Fruit fly (Drosophila melanogaster) whole organism, embryonic: Measurements from ENCODE around the gene CG15629.

Experiments
- Abd-B ChIP-seq: fragments of 200-800 bp; sonication (Bioruptor generic); optimal IDR thresholded peaks from 2 replicates; lab custom pipeline; 2018; ENCODE audit warnings: missing biosample characterization, mild to moderate bottlenecking, missing genetic modification characterization, moderate library complexity
- Atf3 ChIP-seq: fragments of 200-800 bp; sonication (Bioruptor generic); optimal IDR thresholded peaks from 3 replicates; lab custom pipeline; 2016; ENCODE audit warnings: missing biosample characterization, missing genetic modification characterization
- CG12219 ChIP-seq: fragments of 200-800 bp; sonication (Bioruptor generic); optimal IDR thresholded peaks from 3 replicates; lab custom pipeline; 2018; ENCODE audit warnings: missing biosample characterization, mild to moderate bottlenecking, missing genetic modification characterization
- CG13424 ChIP-seq: fragments of 200-800 bp; sonication (Bioruptor generic); optimal IDR thresholded peaks from 2 replicates; lab custom pipeline; 2019; ENCODE audit warnings: missing biosample characterization, mild to moderate bottlenecking, missing genetic modification characterization, moderate library complexity
- CG14667 ChIP-seq: fragments of 200-800 bp; sonication (Bioruptor generic); IDR thresholded peaks from 2 replicates; pipeline ENCODE4 v1.3.6; 2022; ENCODE audit warnings: missing biosample characterization, missing genetic modification characterization
- CG1602 ChIP-seq: fragments of 200-800 bp; sonication (Bioruptor generic); optimal IDR thresholded peaks from 3 replicates; lab custom pipeline; 2016; ENCODE audit warnings: missing biosample characterization, missing genetic modification characterization
- CG17328 ChIP-seq: fragments of 200-800 bp; sonication (Bioruptor generic); IDR thresholded peaks from 2 replicates; pipeline ENCODE4 v1.3.6; 2022; ENCODE audit warnings: missing biosample characterization, missing genetic modification characterization
- CG34224 ChIP-seq: fragments of 200-800 bp; sonication (Bioruptor generic); IDR thresholded peaks from 3 replicates; pipeline ENCODE4 v1.3.6; 2022; ENCODE audit warnings: missing biosample characterization, missing genetic modification characterization; ENCODE audit not compliant: partially characterized antibody
- CG6683 ChIP-seq: fragments of 200-800 bp; sonication (Bioruptor generic); optimal IDR thresholded peaks from 2 replicates; lab custom pipeline; 2017; ENCODE audit warnings: missing biosample characterization, mild to moderate bottlenecking, missing genetic modification characterization, missing genetic modification reagents
- CG7928 ChIP-seq: fragments of 200-800 bp; sonication (Bioruptor generic); optimal IDR thresholded peaks from 2 replicates; lab custom pipeline; 2017; ENCODE audit warnings: missing biosample characterization, mild to moderate bottlenecking, missing genetic modification characterization
- CG8290 ChIP-seq, 3 experiments: fragments of 200-800 bp; sonication (Bioruptor generic); optimal IDR thresholded peaks; 2 replicates each; lab custom pipeline; 2016 to 2019; ENCODE audit warnings: missing biosample characterization in 3 of 3, missing genetic modification characterization in 3 of 3, mild to moderate bottlenecking in 2 of 3, moderate library complexity in 1 of 3
- CG9215 ChIP-seq: fragments of 200-800 bp; sonication (Bioruptor generic); IDR thresholded peaks from 2 replicates; pipeline ENCODE4 v1.3.6; 2022; ENCODE audit warnings: missing biosample characterization, missing genetic modification characterization
- CHES-1-like ChIP-seq: fragments of 200-800 bp; sonication (Bioruptor generic); optimal IDR thresholded peaks from 2 replicates; lab custom pipeline; 2016; ENCODE audit warnings: missing biosample characterization, missing genetic modification characterization
- CoRest ChIP-seq: fragments of 200-800 bp; sonication (Bioruptor generic); optimal IDR thresholded peaks from 3 replicates; lab custom pipeline; 2018; ENCODE audit warnings: missing biosample characterization, mild to moderate bottlenecking, missing genetic modification characterization, moderate library complexity
- Dfd ChIP-seq, 2 experiments: fragments of >200 bp; optimal IDR thresholded peaks; 2 replicates each; lab custom pipeline; 2017; ENCODE audit warnings: missing biosample characterization in 2 of 2, missing genetic modification characterization in 2 of 2
- Dll ChIP-seq: fragments of 200-800 bp; sonication (Bioruptor generic); IDR thresholded peaks from 4 replicates; pipeline ENCODE4 v1.3.6; 2022; ENCODE audit warnings: missing biosample characterization, missing genetic modification characterization; ENCODE audit not compliant: partially characterized antibody
- Drgx ChIP-seq: fragments of 200-800 bp; sonication (Bioruptor generic); IDR thresholded peaks from 2 replicates; pipeline ENCODE4 v1.3.6; 2022; ENCODE audit warnings: missing biosample characterization, missing genetic modification characterization
- Fer1 ChIP-seq: fragments of 200-800 bp; sonication (Bioruptor generic); optimal IDR thresholded peaks from 2 replicates; lab custom pipeline; 2017; ENCODE audit warnings: missing biosample characterization, mild to moderate bottlenecking, missing genetic modification characterization
- HHEX ChIP-seq: fragments of 200-800 bp; sonication (Bioruptor generic); optimal IDR thresholded peaks from 3 replicates; lab custom pipeline; 2017; ENCODE audit warnings: missing biosample characterization, mild to moderate bottlenecking, missing genetic modification characterization, missing genetic modification reagents
- HLH54F ChIP-seq: fragments of 200-800 bp; sonication (Bioruptor generic); optimal IDR thresholded peaks from 3 replicates; lab custom pipeline; 2016; ENCODE audit warnings: missing biosample characterization, missing genetic modification characterization
- Lpt ChIP-seq: fragments of >200 bp; optimal IDR thresholded peaks from 2 replicates; lab custom pipeline; 2018; ENCODE audit warnings: missing biosample characterization, missing genetic modification characterization
- Mad ChIP-seq: fragments of 200-800 bp; sonication (Bioruptor generic); optimal IDR thresholded peaks from 2 replicates; lab custom pipeline; 2016; ENCODE audit warnings: missing biosample characterization, missing genetic modification characterization
- Max ChIP-seq: fragments of 200-800 bp; sonication (Bioruptor generic); optimal IDR thresholded peaks from 2 replicates; lab custom pipeline; 2016; ENCODE audit warnings: missing biosample characterization, mild to moderate bottlenecking, missing genetic modification characterization
- Myb ChIP-seq: fragments of 200-800 bp; sonication (Bioruptor generic); optimal IDR thresholded peaks from 2 replicates; lab custom pipeline; 2016; ENCODE audit warnings: missing biosample characterization, missing genetic modification characterization
- Six4 ChIP-seq: fragments of 200-800 bp; sonication (Bioruptor generic); optimal IDR thresholded peaks from 2 replicates; lab custom pipeline; 2016; ENCODE audit warnings: missing biosample characterization, missing genetic modification characterization
- abd-A ChIP-seq: fragments of 200-800 bp; sonication (Bioruptor generic); optimal IDR thresholded peaks from 3 replicates; lab custom pipeline; 2019; ENCODE audit warnings: missing biosample characterization, mild to moderate bottlenecking, missing genetic modification characterization, moderate library complexity
- al ChIP-seq: fragments of 200-800 bp; sonication (Bioruptor generic); IDR thresholded peaks from 2 replicates; pipeline ENCODE4 v1.3.6; 2022; ENCODE audit warnings: missing biosample characterization, missing genetic modification characterization
- aop ChIP-seq: fragments of 200-800 bp; sonication (Bioruptor generic); IDR thresholded peaks from 2 replicates; pipeline ENCODE4 v1.3.6; 2022; ENCODE audit warnings: missing biosample characterization, missing genetic modification characterization
- cad ChIP-seq: fragments of >200 bp; optimal IDR thresholded peaks from 2 replicates; lab custom pipeline; 2017; ENCODE audit warnings: missing biosample characterization, missing genetic modification characterization
- crp ChIP-seq, 2 experiments: fragments of 200-800 bp; sonication (Bioruptor generic); optimal IDR thresholded peaks; 2 replicates in 1 of 2; 3 replicates in 1 of 2; lab custom pipeline; 2017; ENCODE audit warnings: missing biosample characterization in 2 of 2, missing genetic modification characterization in 2 of 2, mild to moderate bottlenecking in 1 of 2, moderate library complexity in 1 of 2
- esg ChIP-seq: fragments of 200-800 bp; sonication (Bioruptor generic); conservative IDR thresholded peaks from 2 replicates; pipeline ENCODE4 v1.3.6; 2022; ENCODE audit warnings: missing biosample characterization, missing genetic modification characterization
- eve ChIP-seq, 2 experiments: fragments of >200 bp; optimal IDR thresholded peaks; 2 replicates each; lab custom pipeline; 2017; ENCODE audit warnings: missing biosample characterization in 2 of 2, missing genetic modification characterization in 2 of 2
- fd96Cb ChIP-seq: fragments of 200-800 bp; sonication (Bioruptor generic); optimal IDR thresholded peaks from 2 replicates; lab custom pipeline; 2018; ENCODE audit warnings: missing biosample characterization, mild to moderate bottlenecking, missing genetic modification characterization, moderate library complexity
- hb ChIP-seq: fragments of 200-800 bp; sonication (Bioruptor generic); IDR thresholded peaks from 3 replicates; pipeline ENCODE4 v1.3.6; 2022; ENCODE audit warnings: missing biosample characterization, missing genetic modification characterization; ENCODE audit not compliant: partially characterized antibody
- kni ChIP-seq: fragments of 200-800 bp; sonication (Bioruptor generic); optimal IDR thresholded peaks from 3 replicates; lab custom pipeline; 2017; ENCODE audit warnings: mild to moderate bottlenecking, missing biosample characterization, missing genetic modification reagents, missing genetic modification characterization
- lmd ChIP-seq: fragments of 200-800 bp; sonication (Bioruptor generic); IDR thresholded peaks from 2 replicates; pipeline ENCODE4 v1.3.6; 2022; ENCODE audit warnings: missing biosample characterization, missing genetic modification characterization
- nom ChIP-seq: fragments of 200-800 bp; sonication (Bioruptor generic); optimal IDR thresholded peaks from 2 replicates; lab custom pipeline; 2017; ENCODE audit warnings: missing biosample characterization, missing genetic modification characterization, mild to moderate bottlenecking, moderate library complexity, missing genetic modification reagents
- pros ChIP-seq: fragments of 200-800 bp; sonication (Bioruptor generic); optimal IDR thresholded peaks from 3 replicates; lab custom pipeline; 2019; ENCODE audit warnings: missing biosample characterization, mild to moderate bottlenecking, missing genetic modification characterization, moderate library complexity
- sd ChIP-seq: fragments of 200-800 bp; sonication (Bioruptor generic); optimal IDR thresholded peaks from 3 replicates; lab custom pipeline; 2018; ENCODE audit warnings: missing biosample characterization, mild to moderate bottlenecking, missing genetic modification characterization, moderate library complexity
- sens-2 ChIP-seq: fragments of 200-800 bp; sonication (Bioruptor generic); IDR thresholded peaks from 2 replicates; pipeline ENCODE4 v1.3.6; 2022; ENCODE audit warnings: missing biosample characterization, missing genetic modification characterization
- sim ChIP-seq: fragments of 200-800 bp; sonication (Bioruptor generic); IDR thresholded peaks from 2 replicates; pipeline ENCODE4 v1.3.6; 2022; ENCODE audit warnings: missing biosample characterization, missing genetic modification characterization
- sqz ChIP-seq: fragments of 200-800 bp; sonication (Bioruptor generic); optimal IDR thresholded peaks from 3 replicates; lab custom pipeline; 2018; ENCODE audit warnings: missing biosample characterization, mild to moderate bottlenecking, missing genetic modification characterization
- sug ChIP-seq: fragments of 200-800 bp; optimal IDR thresholded peaks from 2 replicates; lab custom pipeline; 2019; ENCODE audit warnings: missing biosample characterization, mild to moderate bottlenecking, missing genetic modification characterization, moderate library complexity
- tgo ChIP-seq: fragments of 200-800 bp; sonication (Bioruptor generic); IDR thresholded peaks from 3 replicates; pipeline ENCODE4 v1.3.6; 2022; ENCODE audit warnings: missing biosample characterization, missing genetic modification characterization
- tin ChIP-seq: fragments of 200-800 bp; sonication (Bioruptor generic); optimal IDR thresholded peaks from 3 replicates; lab custom pipeline; 2016; ENCODE audit warnings: missing biosample characterization, missing genetic modification characterization
- tna ChIP-seq: fragments of 200-800 bp; sonication (Bioruptor generic); IDR thresholded peaks from 2 replicates; pipeline ENCODE4 v1.3.6; 2022; ENCODE audit warnings: missing biosample characterization, missing genetic modification characterization; ENCODE audit not compliant: partially characterized antibody
- trh ChIP-seq: fragments of 200-800 bp; sonication (Bioruptor generic); optimal IDR thresholded peaks from 2 replicates; lab custom pipeline; 2016; ENCODE audit warnings: missing biosample characterization, missing genetic modification characterization
- tup ChIP-seq: fragments of 200-800 bp; sonication (Bioruptor generic); optimal IDR thresholded peaks from 2 replicates; lab custom pipeline; 2016; ENCODE audit warnings: missing biosample characterization, mild to moderate bottlenecking, missing genetic modification characterization, moderate library complexity
- tx ChIP-seq: fragments of 200-800 bp; sonication (Bioruptor generic); optimal IDR thresholded peaks from 2 replicates; lab custom pipeline; 2016; ENCODE audit warnings: missing biosample characterization, missing genetic modification characterization

CG15629 gene

DNA sequence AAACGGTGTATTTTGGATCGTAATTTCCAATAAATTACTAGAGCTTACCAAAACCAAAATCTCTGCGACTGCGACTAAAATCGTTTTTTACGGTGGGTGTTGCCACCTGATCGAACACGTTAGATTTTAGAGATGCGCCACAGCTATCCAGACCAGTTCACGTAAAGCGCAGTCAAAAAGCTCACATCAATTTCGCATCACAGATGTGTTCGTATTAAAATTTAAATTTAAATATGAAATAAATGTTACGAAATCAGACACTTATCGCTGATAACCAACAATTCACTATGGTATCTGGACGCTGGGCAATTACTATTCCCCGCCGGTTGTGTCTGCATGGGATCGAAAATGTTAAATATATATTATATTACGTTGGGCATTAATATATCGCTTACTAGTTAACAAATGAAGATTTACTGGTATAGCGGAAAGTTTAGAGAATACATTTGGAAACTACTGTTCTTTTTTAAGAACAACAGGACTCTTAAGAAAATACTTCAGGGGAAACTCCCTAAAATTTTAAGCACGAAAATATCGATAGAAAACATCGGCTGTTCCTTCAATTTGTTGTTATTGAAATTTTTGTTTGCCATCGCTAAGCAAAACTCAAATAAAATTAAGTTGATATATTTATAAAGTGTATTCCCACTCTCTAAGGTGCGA is 34.5 kb downstream of the CG15629 start, which contains the start of the genes mxt and CG11927 (continued):
- TF ChIP-seq sim (GFP tag; lab: Robert Waterston, UW) (no peak), CG12219 (GFP tag; lab: Kevin White, UChicago) (no peak), abd-A (tag; lab: Kevin White, UChicago) (no peak), tx (GFP tag; lab: Kevin White, UChicago) (peak; percentile 43), tgo (GFP tag; lab: Robert Waterston, UW) (no peak), aop (GFP tag; lab: Robert Waterston, UW) (no peak), Drgx (GFP tag; lab: Robert Waterston, UW) (no peak), HHEX (no peak), tin (GFP tag; lab: Kevin White, UChicago) (peak; percentile 69), CHES-1-like (GFP tag; lab: Kevin White, UChicago) (no peak), CG6683 (no peak), CG14667 (GFP tag; lab: Robert Waterston, UW) (0 out of 2 replicates have a peak, but pooled peaks have one; percentile 19), lmd (no peak), CG17328 (GFP tag; lab: Robert Waterston, UW) (0 out of 2 replicates have a peak, but pooled peaks have one; percentile 20), pros (GFP tag; lab: Kevin White, UChicago) (no peak), tna (GFP tag; lab: Robert Waterston, UW) (peak; percentile 77), esg (peak; percentile 30; the same call in 1 of the 2 replicates), Lpt (no peak), cad (GFP tag; lab: Kevin White, UChicago) (no peak), sens-2 (GFP tag; lab: Robert Waterston, UW) (0 out of 2 replicates have a peak, but pooled peaks have one; percentile 7), CoRest (tag; lab: Kevin White, UChicago) (peak; percentile 82), tup (GFP tag; lab: Kevin White, UChicago) (no peak), Max (GFP tag; lab: Kevin White, UChicago) (peak; percentile 58), Dll (GFP tag; lab: Robert Waterston, UW) (peak; percentile 93), Abd-B (no peak), CG8290 (GFP tag; optimal IDR thresholded peaks at IDR 0.05; lab: Kevin White, UChicago) (peak; percentile 49), CG8290 (tag; optimal IDR thresholded peaks at IDR 0.05; lab: Kevin White, UChicago) (no peak), al (GFP tag; lab: Robert Waterston, UW) (no peak), kni (no peak), sug (tag; lab: Kevin White, UChicago) (peak; percentile 49), HLH54F (GFP tag; lab: Kevin White, UChicago) (peak; percentile 64), hb (peak; percentile 75), fd96Cb (peak; percentile 28), Mad (GFP tag; lab: Kevin White, UChicago) (peak; percentile 31), CG7928 (GFP tag; lab: Kevin White, UChicago) (no peak), CG9215 (GFP tag; lab: Robert Waterston, UW) (peak; percentile 24; the same call in 1 of the 2 replicates), CG34224 (GFP tag; lab: Robert Waterston, UW) (peak; percentile 85), nom (GFP tag; lab: Kevin White, UChicago) (no peak), eve (GFP tag; optimal IDR thresholded peaks at IDR 0.05; lab: Kevin White, UChicago) (no peak), Myb (peak; percentile 44), Six4 (GFP tag; lab: Kevin White, UChicago) (peak; percentile 46), CG1602 (GFP tag; lab: Kevin White, UChicago) (peak; percentile 43), Atf3 (GFP tag; lab: Kevin White, UChicago) (peak; percentile 12), sqz (GFP tag; lab: Kevin White, UChicago) (no peak), Dfd (GFP tag; optimal IDR thresholded peaks at IDR 0.05; lab: Kevin White, UChicago) (no peak), CG13424 (peak; percentile 48), Fer1 (GFP tag; lab: Kevin White, UChicago) (no peak), sd (tag; lab: Kevin White, UChicago) (no peak), trh (GFP tag; lab: Kevin White, UChicago) (no peak), crp (GFP tag; optimal IDR thresholded peaks at IDR 0.05; lab: Kevin White, UChicago) (no peak)
